Fruit fly (Drosophila melanogaster): ENCODE results near the gene Gga.

Gga gene

DNA sequence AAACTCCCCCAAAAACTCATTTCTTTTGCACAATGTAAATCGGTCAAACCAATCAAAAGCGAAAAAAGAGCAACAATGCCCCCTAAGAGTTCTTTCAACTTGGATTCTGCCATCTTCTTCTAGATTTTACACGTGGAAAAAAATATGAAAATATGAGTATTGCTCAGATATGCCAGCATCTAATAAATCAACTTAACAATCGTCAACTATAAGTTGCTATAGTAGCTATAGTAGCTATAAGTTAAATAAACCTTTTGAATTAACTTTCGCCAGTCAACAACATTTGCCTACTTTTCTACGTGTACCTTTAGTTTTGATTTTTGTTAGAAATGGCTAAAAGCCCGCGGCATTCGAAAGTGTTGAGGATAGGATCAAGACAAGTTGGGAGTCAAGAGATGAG, 52.4 kb downstream of the Gga start:
- no peak for TF ChIP-seq noc (tag; optimal IDR thresholded peaks at IDR 0.05)
